Fruit fly (Drosophila melanogaster) whole organism: ENCODE measurements around the gene Trs23.

Experiments
- CG8478 ChIP-seq: fragments of >200 bp; optimal IDR thresholded peaks from 2 replicates; lab custom pipeline; 2018; ENCODE audit warnings: inconsistent platforms
- Dll ChIP-seq: fragments of >200 bp; optimal IDR thresholded peaks from 2 replicates; lab custom pipeline; 2017

- TF ChIP-seq CG8478 (no peak), Dll (lab: Kevin White, UChicago) (no peak)
Observed at dm6 chr2L:8714513-8714912, 28.5 kb downstream of the Trs23 start.
